Fruit fly (Drosophila melanogaster): Measurements from ENCODE around the gene SLIRP1.

SLIRP1 gene

DNA sequence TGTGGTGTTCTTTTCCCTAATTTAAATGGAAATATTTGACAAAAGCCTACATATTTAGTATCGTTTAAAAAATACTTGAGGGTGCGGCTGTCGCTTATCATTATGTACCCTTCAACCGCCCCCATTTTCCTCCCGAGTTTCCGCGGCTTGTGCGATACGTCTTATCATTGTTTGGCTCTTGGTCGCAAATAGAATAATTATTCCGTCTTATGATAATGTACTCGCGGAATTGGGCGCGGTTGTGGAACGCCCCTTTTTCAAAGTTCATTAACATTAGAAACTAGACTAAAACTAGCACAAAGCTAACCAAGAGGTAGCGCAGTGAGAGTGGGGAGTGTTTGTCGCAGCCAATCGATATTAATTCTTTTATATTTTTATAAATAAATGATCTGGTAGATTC is 46.3 kb upstream of the SLIRP1 start:
- TF ChIP-seq cic (GFP tag; optimal IDR thresholded peaks at IDR 0.05) (peak; percentile 22), toe (GFP tag; optimal IDR thresholded peaks at IDR 0.05) (no peak), Mnt (GFP tag; optimal IDR thresholded peaks at IDR 0.05) (peak; percentile 18)

DNA sequence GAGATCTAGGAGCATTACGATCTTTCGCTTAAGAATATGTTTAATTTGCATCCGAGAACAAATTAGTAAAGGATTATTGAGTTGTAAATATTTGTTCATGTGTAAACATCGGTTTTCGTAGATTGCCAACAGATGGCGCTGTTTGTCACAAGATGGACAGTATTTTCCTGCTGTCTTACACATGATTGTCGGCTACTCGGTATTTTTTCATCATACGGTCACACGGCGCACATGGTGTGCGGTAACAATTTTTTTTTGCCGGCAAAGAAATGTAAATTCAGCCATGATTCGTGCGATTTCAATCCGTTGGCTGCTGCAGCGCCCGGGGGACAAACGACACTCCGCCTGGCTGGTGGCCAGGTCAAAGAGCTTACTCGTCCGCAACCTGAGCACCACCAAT is 43.8 kb upstream of the SLIRP1 start, which contains the start of the genes bbx and waw:
Gene bbx, plus strand, starts transcription at position 151 of the 400 bp plus-strand sequence.
Gene waw, plus strand, starts transcription at position 151 of the 400 bp plus-strand sequence.
- TF ChIP-seq Crg-1 (GFP tag; optimal IDR thresholded peaks at IDR 0.05) (peak; percentile 42), kay (GFP tag; ENCODE audit: borderline replicate concordance) (no peak), CG7101 (tag; optimal IDR thresholded peaks at IDR 0.05) (peak; percentile 57), CG1620 (GFP tag; optimal IDR thresholded peaks at IDR 0.05) (peak; percentile 57), pad (GFP tag; optimal IDR thresholded peaks at IDR 0.05) (peak; percentile 18), CG11617 (GFP tag; optimal IDR thresholded peaks at IDR 0.05) (peak; percentile 55), cic (GFP tag; optimal IDR thresholded peaks at IDR 0.05) (peak; percentile 14), Hr96 (GFP tag; optimal IDR thresholded peaks at IDR 0.05) (no peak), Mnt (GFP tag; optimal IDR thresholded peaks at IDR 0.05) (peak; percentile 100), Clk (GFP tag; optimal IDR thresholded peaks at IDR 0.05) (no peak), CG14711 (tag; optimal IDR thresholded peaks at IDR 0.05) (peak; percentile 21), tj (GFP tag; optimal IDR thresholded peaks at IDR 0.05) (peak; percentile 5), bab1 (GFP tag; optimal IDR thresholded peaks at IDR 0.05) (peak; percentile 52)

DNA sequence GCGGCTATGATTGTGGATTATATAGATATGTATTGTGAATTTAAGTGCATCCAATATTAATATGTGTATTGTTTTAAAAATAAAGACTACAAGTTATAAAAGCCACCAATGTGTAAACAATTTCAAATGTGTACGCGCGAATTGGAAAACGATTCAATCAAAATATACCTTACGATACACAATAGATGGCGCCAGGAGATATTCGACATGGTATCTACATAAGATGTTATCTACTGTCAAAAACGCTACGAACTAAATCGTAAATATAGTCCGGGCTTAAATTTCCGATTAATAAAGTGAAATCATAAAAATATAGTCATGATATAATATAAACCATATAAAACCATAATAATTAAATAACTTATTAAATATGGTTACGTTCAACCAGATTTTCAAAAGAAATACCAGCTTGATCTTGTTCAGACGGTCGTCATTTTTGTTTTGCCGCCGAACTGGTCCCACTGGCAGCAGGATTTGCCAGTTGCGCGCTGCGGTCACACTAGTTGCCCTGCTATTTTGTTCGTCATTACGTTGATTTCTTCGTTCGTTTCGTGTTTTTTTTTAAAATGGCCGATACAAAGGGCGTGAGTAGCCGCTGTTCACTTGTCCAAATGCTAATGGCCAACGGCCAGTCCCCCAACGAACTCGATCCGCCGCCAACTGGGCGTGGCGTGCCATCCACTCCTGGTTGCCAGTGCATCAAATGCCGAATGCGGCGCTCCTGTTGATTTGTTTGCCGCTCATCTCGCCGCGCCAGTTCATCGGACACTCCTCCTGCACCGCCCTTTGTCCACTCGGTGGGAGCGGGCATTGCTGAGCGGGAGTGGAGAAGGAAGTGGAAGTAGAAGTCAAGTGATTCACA is 38.9 kb upstream of the SLIRP1 start, which contains the start of gene Septin1:
Gene Septin1, plus strand, starts transcription at position 477 of the 862 bp plus-strand sequence.
- TF ChIP-seq CG11617 (GFP tag; optimal IDR thresholded peaks at IDR 0.05) = peak; percentile 45
- peak; percentile 3 for TF ChIP-seq CG14711 (tag; optimal IDR thresholded peaks at IDR 0.05)
- TF ChIP-seq CG33017 (tag; optimal IDR thresholded peaks at IDR 0.05) = no peak
- TF ChIP-seq CG1620 (GFP tag; optimal IDR thresholded peaks at IDR 0.05) = peak; percentile 0
- TF ChIP-seq ovo (GFP tag; optimal IDR thresholded peaks at IDR 0.05) = no peak
- peak; percentile 39 for TF ChIP-seq Mnt (GFP tag; optimal IDR thresholded peaks at IDR 0.05)

DNA sequence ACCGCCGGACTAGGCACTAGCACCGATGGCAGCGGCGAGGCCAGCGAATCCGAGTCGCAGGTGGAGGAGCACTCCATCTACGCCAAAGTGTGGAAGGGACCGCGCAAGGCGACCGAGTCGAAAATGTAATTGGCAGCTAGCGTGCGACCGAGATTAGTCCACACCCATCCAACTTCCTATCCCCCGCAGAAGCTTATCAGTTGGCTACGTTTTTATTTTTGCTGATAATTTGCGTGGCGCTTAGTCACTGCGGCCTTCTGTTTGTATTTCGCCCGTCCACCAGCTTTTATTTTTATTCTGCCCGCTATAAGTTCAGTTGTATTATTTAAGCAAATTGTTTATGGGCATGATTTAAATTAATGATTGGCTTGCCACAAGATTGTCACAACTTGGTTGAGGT is 34.4 kb upstream of the SLIRP1 start:
- TF ChIP-seq cic (GFP tag; optimal IDR thresholded peaks at IDR 0.05) = peak; percentile 69
- no peak for TF ChIP-seq CG12768 (GFP tag; optimal IDR thresholded peaks at IDR 0.05)

DNA sequence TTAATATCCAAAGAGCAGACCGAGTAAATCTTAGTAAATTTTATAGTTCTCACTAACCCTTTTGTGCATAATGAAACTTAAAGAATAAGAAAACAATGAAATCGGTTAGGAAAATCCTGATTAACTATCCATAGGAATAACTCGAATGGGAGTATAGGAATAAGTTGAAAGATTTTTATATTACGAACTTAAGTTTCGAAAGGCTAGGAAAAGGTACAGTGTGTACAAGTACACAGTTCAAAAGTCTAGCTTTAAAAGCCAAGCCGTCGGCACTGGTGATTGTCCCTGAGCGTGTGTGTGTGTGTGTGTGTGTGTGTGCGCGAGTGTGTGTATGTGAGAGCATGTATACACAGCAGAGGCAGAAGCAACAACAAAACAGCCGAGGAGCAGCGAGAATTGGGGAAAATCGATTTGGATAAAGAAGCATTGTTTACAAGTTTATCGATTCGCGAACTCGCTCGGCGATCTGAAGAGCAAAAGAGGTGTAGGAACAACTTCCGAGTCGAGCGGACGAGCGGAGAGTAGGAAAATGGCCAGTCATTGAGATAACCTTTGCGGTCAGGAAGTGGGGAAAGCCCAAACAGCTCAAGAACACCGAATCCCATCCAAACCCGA is 32.2 kb upstream of the SLIRP1 start:
- TF ChIP-seq CG5204 (GFP tag; optimal IDR thresholded peaks at IDR 0.05) = no peak

DNA sequence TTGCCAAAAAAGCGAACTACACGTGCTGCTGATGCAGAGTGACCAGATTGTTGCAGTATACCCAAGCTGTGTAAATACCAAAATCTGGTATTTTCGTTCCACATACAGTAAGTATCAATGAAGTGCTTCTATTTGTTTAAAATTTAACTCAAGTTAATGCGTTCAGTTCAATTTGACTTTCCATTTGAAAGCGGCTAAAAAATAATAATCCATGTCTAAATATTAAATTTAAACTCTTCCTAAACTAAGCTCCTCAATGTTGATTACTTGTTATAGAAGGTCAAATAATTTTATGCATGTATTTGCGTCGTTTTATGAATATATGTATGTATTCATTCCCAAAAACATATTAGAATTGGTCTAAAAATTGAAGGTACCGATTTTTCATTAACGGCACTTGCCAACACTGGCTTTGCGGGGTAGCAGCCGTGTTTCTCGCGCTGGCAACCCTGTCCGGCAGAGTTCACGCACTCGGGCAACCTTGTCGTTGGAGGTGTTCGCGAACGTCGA is 30.8 kb upstream of the SLIRP1 start, which contains the start of the genes peng and sol:
Gene peng, minus strand, starts transcription at position 44 of the 510 bp plus-strand sequence.
Gene sol, plus strand, starts transcription at position 481 of the 510 bp plus-strand sequence.
- TF ChIP-seq cnc (optimal IDR thresholded peaks at IDR 0.05) (no peak), CG1620 (GFP tag; optimal IDR thresholded peaks at IDR 0.05) (peak; percentile 79), CG7045 (GFP tag; optimal IDR thresholded peaks at IDR 0.05) (no peak), kay (GFP tag; ENCODE audit: borderline replicate concordance) (no peak), ovo (GFP tag; optimal IDR thresholded peaks at IDR 0.05) (peak; percentile 29), Mnt (GFP tag; optimal IDR thresholded peaks at IDR 0.05) (peak; percentile 98), CG12768 (GFP tag; optimal IDR thresholded peaks at IDR 0.05) (no peak), tj (GFP tag; optimal IDR thresholded peaks at IDR 0.05) (peak; percentile 46), bab1 (GFP tag; optimal IDR thresholded peaks at IDR 0.05) (peak; percentile 68), toe (GFP tag; optimal IDR thresholded peaks at IDR 0.05) (peak; percentile 66), CG14711 (tag; optimal IDR thresholded peaks at IDR 0.05) (peak; percentile 97), pad (GFP tag; optimal IDR thresholded peaks at IDR 0.05) (peak; percentile 72), CG11617 (GFP tag; optimal IDR thresholded peaks at IDR 0.05) (peak; percentile 80), CG33017 (tag; optimal IDR thresholded peaks at IDR 0.05) (peak; percentile 2), CG7101 (tag; optimal IDR thresholded peaks at IDR 0.05) (peak; percentile 79), cic (GFP tag; optimal IDR thresholded peaks at IDR 0.05) (no peak), Hr96 (GFP tag; optimal IDR thresholded peaks at IDR 0.05) (no peak), CG5204 (GFP tag; optimal IDR thresholded peaks at IDR 0.05) (no peak), Clk (GFP tag; optimal IDR thresholded peaks at IDR 0.05) (peak; percentile 26), Crg-1 (GFP tag; optimal IDR thresholded peaks at IDR 0.05) (peak; percentile 80)

DNA sequence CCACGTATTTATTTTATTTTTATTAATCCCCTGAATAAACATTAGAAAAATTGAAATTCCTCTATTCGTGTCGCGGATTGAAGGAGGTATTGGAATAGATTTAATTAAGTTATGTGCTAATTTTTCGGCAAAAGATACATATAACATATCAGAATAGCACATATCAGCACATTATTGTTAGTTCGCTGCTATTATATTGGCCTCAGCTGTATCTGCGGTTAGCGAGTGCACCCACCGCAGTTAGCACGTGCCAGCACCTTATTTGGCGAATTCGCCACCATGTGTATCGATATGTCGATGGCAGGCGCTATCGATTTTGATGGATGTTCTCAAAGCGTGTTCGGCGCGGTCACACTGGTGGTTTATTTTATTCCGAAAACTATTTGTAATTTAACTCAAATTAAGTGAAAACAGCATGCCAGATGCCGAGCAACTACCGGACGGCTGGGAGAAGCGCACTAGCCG is 26.0 kb upstream of the SLIRP1 start, which contains the start of gene dod:
Gene dod, plus strand, starts transcription at position 323 of the 465 bp plus-strand sequence.
- TF ChIP-seq CG14711 (tag; optimal IDR thresholded peaks at IDR 0.05) (peak; percentile 41), CG33017 (tag; optimal IDR thresholded peaks at IDR 0.05) (peak; percentile 1), toe (GFP tag; optimal IDR thresholded peaks at IDR 0.05) (peak; percentile 2), Mnt (GFP tag; optimal IDR thresholded peaks at IDR 0.05) (peak; percentile 94), CG7101 (tag; optimal IDR thresholded peaks at IDR 0.05) (peak; percentile 56), CG7045 (GFP tag; optimal IDR thresholded peaks at IDR 0.05) (peak; percentile 4), cic (GFP tag; optimal IDR thresholded peaks at IDR 0.05) (no peak), CG11617 (GFP tag; optimal IDR thresholded peaks at IDR 0.05) (peak; percentile 40), CG1620 (GFP tag; optimal IDR thresholded peaks at IDR 0.05) (peak; percentile 58), pad (GFP tag; optimal IDR thresholded peaks at IDR 0.05) (peak; percentile 35), tj (GFP tag; optimal IDR thresholded peaks at IDR 0.05) (peak; percentile 45), cnc (optimal IDR thresholded peaks at IDR 0.05) (no peak), Hr96 (GFP tag; optimal IDR thresholded peaks at IDR 0.05) (no peak), bab1 (GFP tag; optimal IDR thresholded peaks at IDR 0.05) (peak; percentile 77)

Measured in whole organism, adult.